Worm (Caenorhabditis elegans): ENCODE data around the gene ZK1058.9.

Gene ZK1058.9

DNA sequence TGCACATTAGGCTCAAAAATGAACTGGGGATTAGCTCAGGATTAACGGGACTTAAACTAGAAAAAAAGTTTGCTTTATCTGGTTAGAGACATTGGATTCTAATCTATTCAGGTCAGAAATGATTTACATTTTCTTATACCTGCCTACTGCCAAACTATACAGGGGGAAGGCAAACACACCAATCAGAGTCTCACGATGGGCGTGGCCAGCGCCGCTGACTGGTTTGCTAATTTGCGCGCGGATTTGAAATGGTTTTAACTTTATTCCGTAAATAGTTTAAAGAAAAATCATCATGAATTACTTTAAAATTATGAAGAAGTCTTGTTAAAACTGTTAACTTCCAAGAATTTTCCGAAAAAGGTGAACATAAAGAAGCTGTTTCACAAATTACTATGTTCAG is 27.7 kb downstream of the ZK1058.9 start:
- no peak for TF ChIP-seq cnd-1 (tag; optimal IDR thresholded peaks at IDR 0.05)
- no peak for TF ChIP-seq ceh-83 (GFP tag; optimal IDR thresholded peaks at IDR 0.05)
- TF ChIP-seq nhr-28 (tag; optimal IDR thresholded peaks at IDR 0.05) = no peak
- TF ChIP-seq bed-3 (GFP tag; optimal IDR thresholded peaks at IDR 0.05) = no peak
- no peak for TF ChIP-seq elt-1 (tag; optimal IDR thresholded peaks at IDR 0.05; ENCODE audit: borderline replicate concordance, insufficient read depth)
- TF ChIP-seq ztf-11 (tag; optimal IDR thresholded peaks at IDR 0.05) = no peak
- no peak for TF ChIP-seq zip-8 (tag; optimal IDR thresholded peaks at IDR 0.05)
- TF ChIP-seq ham-2 (GFP tag; optimal IDR thresholded peaks at IDR 0.05) = no peak
- TF ChIP-seq unc-39 (tag; optimal IDR thresholded peaks at IDR 0.05) = no peak
- TF ChIP-seq blmp-1 (tag; optimal IDR thresholded peaks at IDR 0.05) = no peak
- no peak for TF ChIP-seq flh-1 (GFP tag; optimal IDR thresholded peaks at IDR 0.05)
- no peak for TF ChIP-seq hlh-1 (tag; optimal IDR thresholded peaks at IDR 0.05)
- TF ChIP-seq lsy-2 (tag; optimal IDR thresholded peaks at IDR 0.05) = no peak
- TF ChIP-seq mls-2 (tag; optimal IDR thresholded peaks at IDR 0.05) = no peak
- no peak for TF ChIP-seq snpc-4 (tag; optimal IDR thresholded peaks at IDR 0.05)
- TF ChIP-seq mab-5 (tag; optimal IDR thresholded peaks at IDR 0.05) = no peak
- TF ChIP-seq M03D4.4 (tag; optimal IDR thresholded peaks at IDR 0.05) = no peak
- no peak for TF ChIP-seq elt-3 (tag; optimal IDR thresholded peaks at IDR 0.05)
- no peak for TF ChIP-seq unc-120 (tag; optimal IDR thresholded peaks at IDR 0.05; ENCODE audit: poor library complexity, severe bottlenecking)
- no peak for TF ChIP-seq pha-4 (tag; optimal IDR thresholded peaks at IDR 0.05)

DNA sequence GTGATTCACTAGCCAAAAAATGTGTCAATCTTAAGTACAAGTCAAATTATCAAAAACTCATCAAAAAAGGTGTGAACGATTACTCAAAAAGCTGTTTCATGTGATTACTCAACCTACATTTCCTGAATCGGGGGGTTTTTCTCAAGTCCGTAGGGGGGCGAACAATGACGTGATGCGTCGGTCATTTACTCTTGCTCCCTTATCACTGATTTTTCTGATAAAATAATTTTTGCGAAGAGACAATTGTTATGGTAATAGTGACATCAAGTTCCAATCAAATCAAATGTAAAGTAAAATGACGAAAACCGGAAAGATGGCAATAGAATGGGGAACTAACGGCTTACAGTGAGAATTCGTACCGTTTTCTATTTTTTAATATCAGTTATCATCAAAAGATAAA is 32.0 kb downstream of the ZK1058.9 start:
- TF ChIP-seq unc-120 (tag; optimal IDR thresholded peaks at IDR 0.05; ENCODE audit: poor library complexity, severe bottlenecking) = no peak
- TF ChIP-seq cnd-1 (tag; optimal IDR thresholded peaks at IDR 0.05) = no peak
- TF ChIP-seq snpc-4 (tag; optimal IDR thresholded peaks at IDR 0.05) = no peak
- no peak for TF ChIP-seq M03D4.4 (tag; optimal IDR thresholded peaks at IDR 0.05)
- TF ChIP-seq sem-2 (GFP tag; optimal IDR thresholded peaks at IDR 0.05) = no peak
- no peak for TF ChIP-seq elt-1 (tag; optimal IDR thresholded peaks at IDR 0.05; ENCODE audit: borderline replicate concordance, insufficient read depth)
- TF ChIP-seq nhr-237 (tag; optimal IDR thresholded peaks at IDR 0.05) = no peak
- TF ChIP-seq ceh-39 (tag; optimal IDR thresholded peaks at IDR 0.05) = no peak
- no peak for TF ChIP-seq ceh-43 (GFP tag; optimal IDR thresholded peaks at IDR 0.05)

DNA sequence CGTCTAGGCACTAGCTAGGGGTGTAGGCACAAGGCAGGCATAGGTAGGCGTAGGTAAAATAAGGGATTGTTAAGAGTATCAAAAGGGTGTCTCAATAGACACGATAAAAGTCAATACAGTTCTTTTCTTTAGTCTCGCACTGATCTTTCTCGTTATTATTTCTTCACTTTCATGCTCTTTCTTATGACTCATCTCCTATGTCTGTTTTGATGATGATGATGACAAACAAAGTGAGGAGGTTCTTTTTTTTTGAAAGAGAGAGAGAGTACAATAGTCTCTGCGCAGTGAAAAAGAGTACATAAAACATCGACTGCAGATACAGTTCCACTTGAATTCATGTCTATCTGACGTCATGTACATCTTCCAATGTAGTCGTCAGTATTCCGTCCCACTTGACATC is 36.1 kb downstream of the ZK1058.9 start:
- TF ChIP-seq nhr-76 (tag; optimal IDR thresholded peaks at IDR 0.05) (no peak), bed-3 (GFP tag; optimal IDR thresholded peaks at IDR 0.05) (no peak), lin-13 (tag; optimal IDR thresholded peaks at IDR 0.05) (no peak), mab-5 (tag; optimal IDR thresholded peaks at IDR 0.05) (no peak), sptf-1 (tag; optimal IDR thresholded peaks at IDR 0.05) (no peak), snpc-4 (tag; optimal IDR thresholded peaks at IDR 0.05) (no peak), cnd-1 (tag; optimal IDR thresholded peaks at IDR 0.05) (no peak), unc-39 (tag; optimal IDR thresholded peaks at IDR 0.05) (no peak), mls-2 (tag; optimal IDR thresholded peaks at IDR 0.05) (no peak), zip-8 (tag; optimal IDR thresholded peaks at IDR 0.05) (no peak), ces-1 (GFP tag; optimal IDR thresholded peaks at IDR 0.05) (no peak), drap-1 (GFP tag; optimal IDR thresholded peaks at IDR 0.05) (no peak), blmp-1 (tag; optimal IDR thresholded peaks at IDR 0.05) (no peak), unc-120 (tag; optimal IDR thresholded peaks at IDR 0.05; ENCODE audit: poor library complexity, severe bottlenecking) (no peak), mep-1 (tag; optimal IDR thresholded peaks at IDR 0.05) (no peak), nhr-12 (tag; optimal IDR thresholded peaks at IDR 0.05) (no peak)

DNA sequence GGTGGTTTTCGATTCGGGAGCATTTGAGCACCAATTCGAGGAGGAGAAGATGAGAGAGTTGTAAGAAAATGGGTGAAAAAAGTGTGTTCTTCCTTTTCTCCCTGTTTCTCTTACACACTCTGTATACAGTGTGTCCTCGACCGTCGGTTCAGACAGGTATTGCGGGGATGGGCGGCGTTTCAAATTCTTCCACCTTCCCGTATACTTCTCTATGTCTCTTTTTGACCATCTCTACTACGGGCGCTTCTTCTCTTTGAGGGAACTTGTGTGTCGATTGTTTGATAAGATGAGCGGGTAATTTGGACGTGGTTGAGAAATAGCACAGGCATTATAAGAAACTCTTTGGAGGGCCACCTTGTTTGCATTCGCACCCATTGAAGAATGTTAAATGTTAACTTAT is 38.4 kb downstream of the ZK1058.9 start:
- TF ChIP-seq elt-1 (tag; optimal IDR thresholded peaks at IDR 0.05; ENCODE audit: borderline replicate concordance, insufficient read depth) = no peak
- no peak for TF ChIP-seq lsy-2 (tag; optimal IDR thresholded peaks at IDR 0.05)
- no peak for TF ChIP-seq ham-2 (GFP tag; optimal IDR thresholded peaks at IDR 0.05)
- no peak for TF ChIP-seq sptf-1 (tag; optimal IDR thresholded peaks at IDR 0.05)
- TF ChIP-seq unc-62 (GFP tag; optimal IDR thresholded peaks at IDR 0.05) = no peak

ce11 chrIII:3883146-3883545 is 42.9 kb downstream of the ZK1058.9 start:
- TF ChIP-seq lsy-2 (tag; optimal IDR thresholded peaks at IDR 0.05) (no peak), mep-1 (tag; optimal IDR thresholded peaks at IDR 0.05) (no peak), cnd-1 (tag; optimal IDR thresholded peaks at IDR 0.05) (no peak), ceh-83 (GFP tag; optimal IDR thresholded peaks at IDR 0.05) (no peak), tbx-8 (GFP tag; optimal IDR thresholded peaks at IDR 0.05) (no peak), flh-1 (GFP tag; optimal IDR thresholded peaks at IDR 0.05) (no peak), ham-2 (GFP tag; optimal IDR thresholded peaks at IDR 0.05) (no peak), nhr-237 (tag; optimal IDR thresholded peaks at IDR 0.05) (no peak), M03D4.4 (tag; optimal IDR thresholded peaks at IDR 0.05) (no peak), unc-39 (tag; optimal IDR thresholded peaks at IDR 0.05) (no peak), ces-1 (GFP tag; optimal IDR thresholded peaks at IDR 0.05) (no peak), pha-4 (tag; optimal IDR thresholded peaks at IDR 0.05) (no peak), unc-120 (tag; optimal IDR thresholded peaks at IDR 0.05; ENCODE audit: poor library complexity, severe bottlenecking) (no peak), ztf-11 (tag; optimal IDR thresholded peaks at IDR 0.05) (no peak), sptf-1 (tag; optimal IDR thresholded peaks at IDR 0.05) (no peak), sem-2 (GFP tag; optimal IDR thresholded peaks at IDR 0.05) (no peak)
